Fruit fly (Drosophila melanogaster): ENCODE results near the gene Lgr1.

- TF ChIP-seq dsx (GFP tag; optimal IDR thresholded peaks at IDR 0.05; ENCODE audit: poor library complexity, severe bottlenecking) (no peak), lz (GFP tag; optimal IDR thresholded peaks at IDR 0.05) (no peak), Blimp-1 (GFP tag; optimal IDR thresholded peaks at IDR 0.05) (no peak), spab (GFP tag; optimal IDR thresholded peaks at IDR 0.05) (no peak), esn (GFP tag; optimal IDR thresholded peaks at IDR 0.05) (peak; percentile 7), CG31627 (GFP tag; optimal IDR thresholded peaks at IDR 0.05) (no peak), Ets21C (GFP tag; optimal IDR thresholded peaks at IDR 0.05) (no peak), pdm3 (GFP tag; optimal IDR thresholded peaks at IDR 0.05) (no peak), salr (GFP tag; optimal IDR thresholded peaks at IDR 0.05) (no peak)
Measured at dm6 chr3R:17684854-17685253, 40.7 kb upstream of the Lgr1 start, which contains the start of the genes CG31251 and CG31360.
